Worm (Caenorhabditis elegans) whole organism, early embryonic: ENCODE measurements around the gene K09H11.4.

Experiments used
- F13C5.2 ChIP-seq: sonication (generic microtip); optimal IDR thresholded peaks from 2 replicates; lab custom pipeline; 2017; ENCODE audit warnings: mild to moderate bottlenecking, missing genetic modification characterization, inconsistent platforms, missing compliant biosample characterization
- aly-1 ChIP-seq: sonication (generic microtip); optimal IDR thresholded peaks from 2 replicates; lab custom pipeline; 2016; ENCODE audit warnings: missing genetic modification characterization, missing compliant biosample characterization
- ama-1 ChIP-seq: fragments of 150-350 bp; optimal IDR thresholded peaks from 2 replicates; lab custom pipeline; 2014
- flt-1 ChIP-seq: fragments of 200-800 bp; sonication (Bioruptor generic); IDR thresholded peaks from 2 replicates; pipeline ENCODE4 v1.3.6; 2022; ENCODE audit warnings: missing genetic modification characterization, missing compliant biosample characterization
- hmbx-1 ChIP-seq: sonication (generic microtip); optimal IDR thresholded peaks from 2 replicates; lab custom pipeline; 2016; ENCODE audit warnings: mild to moderate bottlenecking, missing genetic modification characterization, missing compliant biosample characterization
- hmg-4 ChIP-seq: fragments of 200-800 bp; sonication (Bioruptor generic); optimal IDR thresholded peaks from 2 replicates; lab custom pipeline; 2018; ENCODE audit warnings: mild to moderate bottlenecking, missing genetic modification characterization, missing compliant biosample characterization
- hnd-1 ChIP-seq: sonication (generic microtip); optimal IDR thresholded peaks from 2 replicates; lab custom pipeline; 2016; ENCODE audit warnings: missing genetic modification characterization, missing compliant biosample characterization
- pes-1 ChIP-seq: fragments of 200-800 bp; sonication (Bioruptor generic); IDR thresholded peaks from 2 replicates; pipeline ENCODE4 v1.3.6; 2022; ENCODE audit warnings: missing genetic modification reagents, missing genetic modification characterization, missing compliant biosample characterization
- scrt-1 ChIP-seq: fragments of 200-800 bp; sonication (Bioruptor generic); IDR thresholded peaks from 2 replicates; pipeline ENCODE4 v1.3.6; 2022; ENCODE audit warnings: missing genetic modification characterization, missing compliant biosample characterization
- sea-1 ChIP-seq: fragments of 200-800 bp; sonication (Bioruptor generic); conservative IDR thresholded peaks from 2 replicates; pipeline ENCODE4 v1.3.6; 2022; ENCODE audit warnings: missing genetic modification characterization, missing compliant biosample characterization
- tbx-11 ChIP-seq: fragments of 200-800 bp; sonication (Bioruptor generic); IDR thresholded peaks from 2 replicates; pipeline ENCODE4 v1.3.6; 2022; ENCODE audit warnings: missing genetic modification characterization, missing compliant biosample characterization
- tbx-37 ChIP-seq: fragments of 200-800 bp; sonication (Bioruptor generic); conservative IDR thresholded peaks from 2 replicates; pipeline ENCODE4 v1.3.6; 2022; ENCODE audit warnings: missing genetic modification reagents, missing genetic modification characterization, missing compliant biosample characterization
- tra-4 ChIP-seq: sonication (generic microtip); optimal IDR thresholded peaks from 2 replicates; lab custom pipeline; 2017; ENCODE audit warnings: missing genetic modification characterization, missing compliant biosample characterization

DNA sequence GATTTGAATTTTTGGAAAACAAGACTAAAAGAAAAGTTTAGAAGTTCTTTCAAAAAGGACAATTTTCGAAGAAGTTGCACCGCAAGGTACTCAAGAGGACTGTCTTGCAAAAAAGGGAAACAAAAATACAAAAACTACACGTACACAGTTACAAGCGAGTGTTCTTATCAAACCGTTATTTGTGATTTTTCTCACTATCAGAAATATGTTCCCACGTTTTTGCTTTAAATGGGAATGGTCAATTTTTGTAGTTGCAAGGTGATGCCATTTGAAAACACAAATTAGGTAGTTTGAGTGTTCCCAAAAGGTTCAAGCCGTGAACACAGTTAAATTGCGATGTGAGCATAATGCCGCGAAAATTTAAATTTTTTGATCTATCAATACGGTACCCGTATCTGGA lies 30.2 kb downstream of the K09H11.4 start:
- TF ChIP-seq hnd-1 = no peak
- no peak for TF ChIP-seq F13C5.2 (tag; lab: Kevin White, UChicago)
- TF ChIP-seq hmbx-1 (tag; lab: Kevin White, UChicago) = no peak
- TF ChIP-seq ama-1 = no peak
- no peak for TF ChIP-seq flt-1 (GFP tag; lab: Robert Waterston, UW)
- TF ChIP-seq aly-1 (tag; lab: Kevin White, UChicago) = no peak
- TF ChIP-seq tbx-37 (GFP tag; lab: Robert Waterston, UW) = no peak
- TF ChIP-seq scrt-1 (GFP tag; lab: Robert Waterston, UW) = no peak
- TF ChIP-seq tra-4 (tag; lab: Kevin White, UChicago) = no peak
- no peak for TF ChIP-seq tbx-11
- no peak for TF ChIP-seq sea-1 (GFP tag; lab: Robert Waterston, UW)
- TF ChIP-seq hmg-4 (GFP tag; lab: Kevin White, UChicago) = no peak
- no peak for TF ChIP-seq pes-1
